Fruit fly (Drosophila melanogaster) whole organism, adult: ENCODE measurements around the gene mtTFB1.

Experiments
- CG11617 ChIP-seq: fragments of 200-800 bp; sonication (Bioruptor generic); optimal IDR thresholded peaks from 2 replicates; lab custom pipeline; 2017; ENCODE audit warnings: mild to moderate bottlenecking, missing biosample characterization, missing genetic modification reagents, missing genetic modification characterization
- CG12768 ChIP-seq: fragments of 200-800 bp; sonication (Bioruptor generic); optimal IDR thresholded peaks from 2 replicates; lab custom pipeline; 2017; ENCODE audit warnings: missing biosample characterization, missing genetic modification characterization, mild to moderate bottlenecking, moderate library complexity, missing genetic modification reagents
- CG14711 ChIP-seq: fragments of 200-800 bp; sonication (Bioruptor generic); optimal IDR thresholded peaks from 2 replicates; lab custom pipeline; 2018; ENCODE audit warnings: missing biosample characterization, mild to moderate bottlenecking, missing genetic modification characterization, moderate library complexity
- CG1620 ChIP-seq: fragments of 200-800 bp; sonication (Bioruptor generic); optimal IDR thresholded peaks from 2 replicates; lab custom pipeline; 2016; ENCODE audit warnings: missing biosample characterization, missing genetic modification characterization
- CG33017 ChIP-seq: fragments of 200-800 bp; sonication (Bioruptor generic); optimal IDR thresholded peaks from 2 replicates; lab custom pipeline; 2018; ENCODE audit warnings: missing biosample characterization, mild to moderate bottlenecking, missing genetic modification characterization, moderate library complexity
- CG5204 ChIP-seq: fragments of 200-800 bp; sonication (Bioruptor generic); optimal IDR thresholded peaks from 2 replicates; lab custom pipeline; 2016; ENCODE audit warnings: missing biosample characterization, missing genetic modification characterization
- CG7045 ChIP-seq: fragments of 200-800 bp; sonication (Bioruptor generic); optimal IDR thresholded peaks from 2 replicates; lab custom pipeline; 2017; ENCODE audit warnings: missing biosample characterization, mild to moderate bottlenecking, missing genetic modification characterization
- CG7101 ChIP-seq: fragments of 200-800 bp; sonication (Bioruptor generic); optimal IDR thresholded peaks from 2 replicates; lab custom pipeline; 2018; ENCODE audit warnings: missing biosample characterization, mild to moderate bottlenecking, missing genetic modification characterization, moderate library complexity
- Clk ChIP-seq: fragments of 200-800 bp; sonication (Bioruptor generic); optimal IDR thresholded peaks from 2 replicates; lab custom pipeline; 2017; ENCODE audit warnings: missing biosample characterization, missing genetic modification characterization
- Crg-1 ChIP-seq: fragments of 200-800 bp; sonication (Bioruptor generic); optimal IDR thresholded peaks from 2 replicates; lab custom pipeline; 2016; ENCODE audit warnings: missing biosample characterization, missing genetic modification characterization
- Hr96 ChIP-seq: fragments of 200-800 bp; sonication (Bioruptor generic); optimal IDR thresholded peaks from 2 replicates; lab custom pipeline; 2016; ENCODE audit warnings: missing biosample characterization, missing genetic modification characterization
- Mnt ChIP-seq: fragments of 200-800 bp; sonication (Bioruptor generic); optimal IDR thresholded peaks from 2 replicates; lab custom pipeline; 2016; ENCODE audit warnings: missing biosample characterization, mild to moderate bottlenecking, missing genetic modification characterization
- bab1 ChIP-seq: fragments of 200-800 bp; sonication (Bioruptor generic); optimal IDR thresholded peaks from 3 replicates; lab custom pipeline; 2019; ENCODE audit warnings: missing biosample characterization, mild to moderate bottlenecking, missing genetic modification characterization, moderate library complexity
- cic ChIP-seq: fragments of 200-800 bp; sonication (Bioruptor generic); optimal IDR thresholded peaks from 2 replicates; lab custom pipeline; 2017; ENCODE audit warnings: missing biosample characterization, mild to moderate bottlenecking, missing genetic modification characterization, moderate library complexity
- cnc ChIP-seq, 2 experiments: fragments of >200 bp; optimal IDR thresholded peaks; 2 replicates each; lab custom pipeline; 2017
- kay ChIP-seq: fragments of 200-800 bp; sonication (Bioruptor generic); peaks from one replicate; lab custom pipeline; 2016; ENCODE audit warnings: missing biosample characterization, missing genetic modification characterization, borderline replicate concordance
- ovo ChIP-seq: fragments of 200-800 bp; sonication (Bioruptor generic); optimal IDR thresholded peaks from 2 replicates; lab custom pipeline; 2016; ENCODE audit warnings: missing biosample characterization, missing genetic modification characterization
- pad ChIP-seq: fragments of 200-800 bp; sonication (Bioruptor generic); optimal IDR thresholded peaks from 3 replicates; lab custom pipeline; 2017; ENCODE audit warnings: missing biosample characterization, missing genetic modification characterization, mild to moderate bottlenecking, moderate library complexity, missing genetic modification reagents
- tj ChIP-seq: fragments of 200-800 bp; sonication (Bioruptor generic); optimal IDR thresholded peaks from 3 replicates; lab custom pipeline; 2017; ENCODE audit warnings: missing biosample characterization, mild to moderate bottlenecking, missing genetic modification characterization, moderate library complexity
- toe ChIP-seq: fragments of 200-800 bp; sonication (Bioruptor generic); optimal IDR thresholded peaks from 2 replicates; lab custom pipeline; 2016; ENCODE audit warnings: missing biosample characterization, missing genetic modification characterization

Gene mtTFB1

dm6 chr3L:11708633-11709116 lies at the start of gene mtTFB1, which contains the start of gene Ccdc56:
mtTFB1 (plus strand) TSS chr3L:11708979.
Ccdc56 (plus strand) TSS chr3L:11708979.
- TF ChIP-seq Crg-1 (no peak), Mnt (GFP tag; lab: Kevin White, UChicago) (peak; percentile 50), Hr96 (peak; percentile 3)

DNA sequence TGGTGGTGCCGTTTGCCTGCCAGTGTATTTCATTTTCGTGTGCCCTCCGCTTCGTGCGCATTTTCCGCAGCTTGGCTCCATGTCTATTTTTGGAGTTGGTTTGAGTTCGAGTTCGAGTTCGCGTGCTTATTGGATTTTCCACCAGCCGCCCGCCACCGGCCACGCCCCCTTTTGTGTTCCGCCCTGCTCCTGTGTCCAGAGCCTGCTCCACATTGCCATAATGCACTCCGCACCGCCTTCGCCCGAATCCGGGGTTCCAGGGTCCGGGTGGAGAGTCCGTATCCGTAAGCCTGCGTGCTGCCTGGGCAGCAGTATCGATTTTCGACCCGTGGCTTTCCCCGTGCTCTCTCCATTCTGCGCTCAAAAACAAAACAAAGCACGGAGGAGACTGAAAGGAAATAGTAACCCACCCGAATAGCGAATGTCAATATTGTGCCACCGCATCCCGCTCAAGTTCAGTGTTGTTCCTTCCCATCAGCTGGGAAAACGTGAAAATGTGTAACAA lies 30.4 kb upstream of the mtTFB1 start:
- no peak for TF ChIP-seq CG5204 (GFP tag; lab: Kevin White, UChicago)
- TF ChIP-seq Crg-1: no peak
- TF ChIP-seq toe (GFP tag; lab: Kevin White, UChicago): no peak
- TF ChIP-seq CG7045 (GFP tag; lab: Kevin White, UChicago): no peak
- no peak for TF ChIP-seq cic
- no peak for TF ChIP-seq CG12768 (GFP tag; lab: Kevin White, UChicago)

DNA sequence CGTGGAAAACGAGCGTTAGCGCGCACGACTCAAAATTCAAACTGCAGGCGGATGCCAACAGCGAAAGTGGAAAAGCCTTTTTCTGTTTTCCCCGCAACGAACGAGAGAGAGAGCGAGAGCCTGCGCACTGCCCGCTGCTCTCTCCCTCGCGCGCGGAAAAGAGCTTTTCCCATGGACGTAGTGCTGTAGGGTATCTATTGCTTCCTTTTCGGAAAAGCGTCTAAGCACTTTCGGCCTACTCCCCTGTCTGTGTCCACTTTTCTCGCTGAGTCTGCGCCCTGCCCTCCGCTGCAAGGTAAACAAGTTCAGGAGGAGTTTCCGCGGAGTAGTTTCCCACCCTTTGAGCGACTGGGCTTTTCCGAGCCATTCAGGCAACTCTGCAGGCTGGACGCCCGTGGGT lies 28.5 kb upstream of the mtTFB1 start, which contains the start of gene CG32085:
Gene CG32085 (minus strand): TSS at position 47 of the 400 bp plus-strand sequence.
- TF ChIP-seq toe (GFP tag; lab: Kevin White, UChicago): peak; percentile 17
- no peak for TF ChIP-seq CG7101 (tag; lab: Kevin White, UChicago)
- no peak for TF ChIP-seq CG1620 (GFP tag; lab: Kevin White, UChicago)
- TF ChIP-seq CG33017 (tag; lab: Kevin White, UChicago): no peak
- peak; percentile 4 for TF ChIP-seq CG14711 (tag; lab: Kevin White, UChicago)
- no peak for TF ChIP-seq kay (GFP tag; lab: Kevin White, UChicago)
- TF ChIP-seq cic: peak; percentile 36
- TF ChIP-seq bab1: no peak
- TF ChIP-seq CG12768 (GFP tag; lab: Kevin White, UChicago): peak; percentile 41
- no peak for TF ChIP-seq CG5204 (GFP tag; lab: Kevin White, UChicago)
- peak; percentile 5 for TF ChIP-seq CG7045 (GFP tag; lab: Kevin White, UChicago)
- no peak for TF ChIP-seq Hr96
- TF ChIP-seq pad (GFP tag; lab: Kevin White, UChicago): peak; percentile 16
- no peak for TF ChIP-seq tj (GFP tag; lab: Kevin White, UChicago)
- TF ChIP-seq ovo (GFP tag; lab: Kevin White, UChicago): no peak
- TF ChIP-seq Mnt (GFP tag; lab: Kevin White, UChicago): peak; percentile 24
- TF ChIP-seq Clk: peak; percentile 8
- no peak for TF ChIP-seq cnc (optimal IDR thresholded peaks at IDR 0.05; lab: Kevin White, UChicago)
- TF ChIP-seq CG11617: peak; percentile 23
- no peak for TF ChIP-seq Crg-1

DNA sequence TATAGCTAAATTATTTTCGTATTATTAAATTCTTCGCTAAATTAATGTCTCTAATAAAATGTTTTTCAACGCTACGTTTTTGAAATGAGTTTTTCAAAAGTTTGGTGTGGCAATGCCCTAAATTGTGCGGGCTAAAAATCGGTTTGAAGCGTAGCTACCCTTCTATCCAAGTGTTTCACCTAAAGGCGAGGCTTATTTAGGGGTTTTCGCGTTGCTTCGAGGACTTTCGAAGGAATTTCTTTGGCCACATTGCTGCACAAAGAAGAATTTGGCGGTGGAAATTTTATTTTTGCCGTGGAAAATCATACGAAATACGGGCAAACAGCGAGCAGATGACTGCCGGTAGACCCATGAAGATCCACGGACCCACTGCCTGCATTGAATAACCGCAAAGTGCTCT lies 27.0 kb upstream of the mtTFB1 start, which contains the start of gene TfIIEalpha:
Gene TfIIEalpha (plus strand): TSS at position 245 of the 400 bp plus-strand sequence.
- TF ChIP-seq toe (GFP tag; lab: Kevin White, UChicago) (peak; percentile 18), bab1 (peak; percentile 66), Mnt (GFP tag; lab: Kevin White, UChicago) (peak; percentile 23), pad (GFP tag; lab: Kevin White, UChicago) (no peak), CG7045 (GFP tag; lab: Kevin White, UChicago) (no peak), cic (peak; percentile 37)

- TF ChIP-seq ovo (GFP tag; lab: Kevin White, UChicago) (peak; percentile 69), cnc (optimal IDR thresholded peaks at IDR 0.05; lab: Kevin White, UChicago) (no peak), CG14711 (tag; lab: Kevin White, UChicago) (peak; percentile 38), CG12768 (GFP tag; lab: Kevin White, UChicago) (peak; percentile 58), CG7101 (tag; lab: Kevin White, UChicago) (peak; percentile 75), Mnt (GFP tag; lab: Kevin White, UChicago) (peak; percentile 73), pad (GFP tag; lab: Kevin White, UChicago) (peak; percentile 27), CG5204 (GFP tag; lab: Kevin White, UChicago) (peak; percentile 77), Crg-1 (peak; percentile 54), Clk (peak; percentile 4), bab1 (peak; percentile 37), CG33017 (tag; lab: Kevin White, UChicago) (peak; percentile 87), CG1620 (GFP tag; lab: Kevin White, UChicago) (peak; percentile 73), cic (peak; percentile 96), CG11617 (peak; percentile 90), toe (GFP tag; lab: Kevin White, UChicago) (peak; percentile 80), CG7045 (GFP tag; lab: Kevin White, UChicago) (peak; percentile 57), Hr96 (peak; percentile 84), kay (GFP tag; lab: Kevin White, UChicago) (peak; percentile 95), tj (GFP tag; lab: Kevin White, UChicago) (peak; percentile 98)
Observed at dm6 chr3L:11683819-11684521, 24.8 kb upstream of the mtTFB1 start, which contains the start of gene Sugb. Sugb (plus strand) TSS chr3L:11683980.

- TF ChIP-seq Hr96 (no peak), CG7101 (tag; lab: Kevin White, UChicago) (no peak), tj (GFP tag; lab: Kevin White, UChicago) (peak; percentile 78), CG14711 (tag; lab: Kevin White, UChicago) (no peak)
Observed at dm6 chr3L:11684522-11684851, 24.3 kb upstream of the mtTFB1 start.
